Worm (Caenorhabditis elegans) whole organism, L3 larva: ENCODE results near the gene F56B3.6.

Experiments used
- R02D3.7 ChIP-seq: fragments of 150-350 bp; optimal IDR thresholded peaks from 2 replicates; lab custom pipeline; 2014; ENCODE audit warnings: missing biosample characterization, missing genetic modification characterization
- ama-1 ChIP-seq: fragments of 150-350 bp; optimal IDR thresholded peaks from 2 replicates; lab custom pipeline; 2018
- daf-12 ChIP-seq: fragments of 150-350 bp; optimal IDR thresholded peaks from 2 replicates; lab custom pipeline; 2014; ENCODE audit warnings: missing biosample characterization, missing genetic modification reagents, missing genetic modification characterization
- eor-1 ChIP-seq, 2 experiments: fragments of 150-350 bp; optimal IDR thresholded peaks; 2 replicates each; lab custom pipeline; 2014 to 2018; ENCODE audit warnings: missing biosample characterization in 2 of 2, missing genetic modification characterization in 2 of 2
- fos-1 ChIP-seq: fragments of 150-350 bp; optimal IDR thresholded peaks from 2 replicates; lab custom pipeline; 2014; ENCODE audit warnings: missing biosample characterization, missing genetic modification characterization
- jun-1 ChIP-seq: fragments of 150-350 bp; optimal IDR thresholded peaks from 2 replicates; lab custom pipeline; 2014; ENCODE audit warnings: missing biosample characterization, missing genetic modification reagents, missing genetic modification characterization
- mdl-1 ChIP-seq: fragments of 150-350 bp; optimal IDR thresholded peaks from 2 replicates; lab custom pipeline; 2014; ENCODE audit warnings: missing biosample characterization, missing genetic modification characterization
- nhr-11 ChIP-seq: fragments of 150-350 bp; optimal IDR thresholded peaks from 2 replicates; lab custom pipeline; 2014; ENCODE audit warnings: missing biosample characterization, missing genetic modification characterization
- nhr-12 ChIP-seq: fragments of 150-350 bp; optimal IDR thresholded peaks from 2 replicates; lab custom pipeline; 2014; ENCODE audit warnings: missing biosample characterization, missing genetic modification characterization
- nhr-28 ChIP-seq: fragments of 150-350 bp; optimal IDR thresholded peaks from 2 replicates; lab custom pipeline; 2014; ENCODE audit warnings: missing biosample characterization, missing genetic modification characterization
- pha-4 ChIP-seq: fragments of 150-350 bp; optimal IDR thresholded peaks from 2 replicates; lab custom pipeline; 2014; ENCODE audit warnings: missing biosample characterization, missing genetic modification reagents, missing genetic modification characterization
- skn-1 ChIP-seq: fragments of 150-350 bp; optimal IDR thresholded peaks from 2 replicates; lab custom pipeline; 2014; ENCODE audit warnings: missing biosample characterization, missing genetic modification characterization
- snpc-4 ChIP-seq: fragments of 150-350 bp; optimal IDR thresholded peaks from 2 replicates; lab custom pipeline; 2014; ENCODE audit warnings: missing biosample characterization, missing genetic modification characterization
- ztf-11 ChIP-seq: fragments of 150-350 bp; optimal IDR thresholded peaks from 2 replicates; lab custom pipeline; 2014; ENCODE audit warnings: missing biosample characterization, missing genetic modification characterization

- TF ChIP-seq R02D3.7 (tag; lab: Kevin White, UChicago) = no peak
- no peak for TF ChIP-seq jun-1 (tag; lab: Kevin White, UChicago)
- TF ChIP-seq ztf-11 = no peak
- TF ChIP-seq pha-4 = no peak
- TF ChIP-seq nhr-11 (tag; lab: Kevin White, UChicago) = no peak
- no peak for TF ChIP-seq snpc-4 (tag; lab: Kevin White, UChicago)
- no peak for TF ChIP-seq daf-12 (tag; lab: Kevin White, UChicago)
- no peak for TF ChIP-seq mdl-1 (tag; lab: Kevin White, UChicago)
- no peak for TF ChIP-seq nhr-28 (tag; lab: Kevin White, UChicago)
- TF ChIP-seq eor-1 (tag; optimal IDR thresholded peaks at IDR 0.05; lab: Kevin White, UChicago) = no peak
- TF ChIP-seq nhr-12 (tag; lab: Kevin White, UChicago) = no peak
- TF ChIP-seq fos-1 (tag; lab: Kevin White, UChicago) = no peak
- no peak for TF ChIP-seq skn-1 (tag; lab: Kevin White, UChicago)
- TF ChIP-seq ama-1 (lab: Kevin White, UChicago) = peak; percentile 88
Observed at ce11 chrIV:763377-764063, 24.3 kb upstream of the F56B3.6 start, which contains the start of gene col-103.
